Fruit fly (Drosophila melanogaster) whole organism, embryonic: ENCODE measurements around the gene CG3630.

Source experiments
- Antp ChIP-seq: fragments of 200-800 bp; sonication (Bioruptor generic); optimal IDR thresholded peaks from 3 replicates; lab custom pipeline; 2016; ENCODE audit warnings: missing biosample characterization, missing genetic modification characterization
- CG10979 ChIP-seq: fragments of 200-800 bp; sonication (Bioruptor generic); optimal IDR thresholded peaks from 2 replicates; lab custom pipeline; 2018; ENCODE audit warnings: missing biosample characterization, mild to moderate bottlenecking, missing genetic modification characterization, moderate library complexity
- CG12219 ChIP-seq: fragments of 200-800 bp; sonication (Bioruptor generic); optimal IDR thresholded peaks from 3 replicates; lab custom pipeline; 2018; ENCODE audit warnings: missing biosample characterization, mild to moderate bottlenecking, missing genetic modification characterization
- CG12744 ChIP-seq: fragments of 200-800 bp; sonication (Bioruptor generic); optimal IDR thresholded peaks from 2 replicates; lab custom pipeline; 2016; ENCODE audit warnings: missing biosample characterization, missing genetic modification characterization
- CG12769 ChIP-seq: fragments of 200-800 bp; sonication (Bioruptor generic); optimal IDR thresholded peaks from 2 replicates; lab custom pipeline; 2019; ENCODE audit warnings: missing biosample characterization, mild to moderate bottlenecking, missing genetic modification characterization, moderate library complexity
- CG13123 ChIP-seq: fragments of 200-800 bp; sonication (Bioruptor generic); optimal IDR thresholded peaks from 2 replicates; lab custom pipeline; 2016; ENCODE audit warnings: missing biosample characterization, missing genetic modification characterization
- CG13624 ChIP-seq: fragments of 200-800 bp; sonication (Bioruptor generic); optimal IDR thresholded peaks from 2 replicates; lab custom pipeline; 2016; ENCODE audit warnings: missing biosample characterization, missing genetic modification characterization
- CG15073 ChIP-seq: fragments of 200-800 bp; sonication (Bioruptor generic); optimal IDR thresholded peaks from 2 replicates; lab custom pipeline; 2016; ENCODE audit warnings: missing biosample characterization, missing genetic modification characterization
- CG2202 ChIP-seq: fragments of 200-800 bp; sonication (Bioruptor generic); optimal IDR thresholded peaks from 2 replicates; lab custom pipeline; 2018; ENCODE audit warnings: missing biosample characterization, mild to moderate bottlenecking, missing genetic modification characterization
- CG31365 ChIP-seq: fragments of 200-800 bp; sonication (Bioruptor generic); optimal IDR thresholded peaks from 2 replicates; lab custom pipeline; 2018; ENCODE audit warnings: missing biosample characterization, mild to moderate bottlenecking, missing genetic modification characterization
- CG33557 ChIP-seq: fragments of 200-800 bp; sonication (Bioruptor generic); optimal IDR thresholded peaks from 2 replicates; lab custom pipeline; 2019; ENCODE audit warnings: missing biosample characterization, mild to moderate bottlenecking, missing genetic modification characterization, moderate library complexity
- CG4404 ChIP-seq: fragments of 200-800 bp; sonication (Bioruptor generic); IDR thresholded peaks from 2 replicates; pipeline ENCODE4 v1.3.6; 2022; ENCODE audit warnings: missing biosample characterization, missing genetic modification characterization
- CG4707 ChIP-seq: fragments of 200-800 bp; sonication (Bioruptor generic); optimal IDR thresholded peaks from 2 replicates; lab custom pipeline; 2018; ENCODE audit warnings: missing biosample characterization, mild to moderate bottlenecking, missing genetic modification characterization, moderate library complexity
- CG8089 ChIP-seq: fragments of 200-800 bp; sonication (Bioruptor generic); optimal IDR thresholded peaks from 3 replicates; lab custom pipeline; 2016; ENCODE audit warnings: missing biosample characterization, missing genetic modification characterization
- CG8924 ChIP-seq: fragments of 200-800 bp; optimal IDR thresholded peaks from 3 replicates; lab custom pipeline; 2019; ENCODE audit warnings: missing biosample characterization, mild to moderate bottlenecking, missing genetic modification characterization, moderate library complexity
- Chrac-16 ChIP-seq: fragments of 200-800 bp; sonication (Bioruptor generic); optimal IDR thresholded peaks from 3 replicates; lab custom pipeline; 2016; ENCODE audit warnings: missing biosample characterization, missing genetic modification characterization
- CrebB ChIP-seq: fragments of 200-800 bp; sonication (Bioruptor generic); optimal IDR thresholded peaks from 3 replicates; lab custom pipeline; 2018; ENCODE audit warnings: missing biosample characterization, mild to moderate bottlenecking, missing genetic modification characterization
- Deaf1 ChIP-seq: fragments of 200-800 bp; optimal IDR thresholded peaks from 3 replicates; lab custom pipeline; 2019; ENCODE audit warnings: missing biosample characterization, mild to moderate bottlenecking, missing genetic modification characterization, moderate library complexity
- Dfd ChIP-seq, 2 experiments: fragments of >200 bp; optimal IDR thresholded peaks; 2 replicates each; lab custom pipeline; 2017; ENCODE audit warnings: missing biosample characterization in 2 of 2, missing genetic modification characterization in 2 of 2
- Fer3 ChIP-seq: fragments of 200-800 bp; sonication (Bioruptor generic); optimal IDR thresholded peaks from 2 replicates; lab custom pipeline; 2018; ENCODE audit warnings: missing biosample characterization, mild to moderate bottlenecking, missing genetic modification characterization, moderate library complexity
- H15 ChIP-seq: fragments of 200-800 bp; sonication (Bioruptor generic); IDR thresholded peaks from 3 replicates; pipeline ENCODE4 v1.3.6; 2022; ENCODE audit warnings: missing biosample characterization, missing genetic modification characterization
- MESR4 ChIP-seq: fragments of 200-800 bp; sonication (Bioruptor generic); optimal IDR thresholded peaks from 2 replicates; lab custom pipeline; 2018; ENCODE audit warnings: missing biosample characterization, mild to moderate bottlenecking, missing genetic modification characterization, moderate library complexity
- Meics ChIP-seq: fragments of 200-800 bp; sonication (Bioruptor generic); optimal IDR thresholded peaks from 2 replicates; lab custom pipeline; 2017; ENCODE audit warnings: missing biosample characterization, mild to moderate bottlenecking, missing genetic modification characterization
- Nf-YB ChIP-seq: fragments of 200-800 bp; sonication (Bioruptor generic); optimal IDR thresholded peaks from 3 replicates; lab custom pipeline; 2019; ENCODE audit warnings: missing biosample characterization, mild to moderate bottlenecking, missing genetic modification characterization, moderate library complexity
- Oli ChIP-seq: fragments of 200-800 bp; sonication (Bioruptor generic); optimal IDR thresholded peaks from 2 replicates; lab custom pipeline; 2018; ENCODE audit warnings: missing biosample characterization, mild to moderate bottlenecking, missing genetic modification characterization, moderate library complexity
- Ptx1 ChIP-seq: fragments of 200-800 bp; sonication (Bioruptor generic); IDR thresholded peaks from 2 replicates; pipeline ENCODE4 v1.3.6; 2022; ENCODE audit warnings: missing biosample characterization, missing genetic modification characterization
- Rx ChIP-seq: fragments of 200-800 bp; sonication (Bioruptor generic); IDR thresholded peaks from 2 replicates; pipeline ENCODE4 v1.3.6; 2022; ENCODE audit warnings: missing biosample characterization, missing genetic modification characterization
- Xbp1 ChIP-seq: fragments of 200-800 bp; sonication (Bioruptor generic); optimal IDR thresholded peaks from 3 replicates; lab custom pipeline; 2016; ENCODE audit warnings: missing biosample characterization, mild to moderate bottlenecking, missing genetic modification characterization
- Xrp1 ChIP-seq: fragments of 200-800 bp; sonication (Bioruptor generic); IDR thresholded peaks from 2 replicates; pipeline ENCODE4 v1.3.6; 2022; ENCODE audit warnings: missing biosample characterization, missing genetic modification characterization
- YL-1 ChIP-seq: fragments of 200-800 bp; sonication (Bioruptor generic); optimal IDR thresholded peaks from 3 replicates; lab custom pipeline; 2017; ENCODE audit warnings: missing biosample characterization, mild to moderate bottlenecking, missing genetic modification characterization
- aop ChIP-seq: fragments of 200-800 bp; sonication (Bioruptor generic); IDR thresholded peaks from 2 replicates; pipeline ENCODE4 v1.3.6; 2022; ENCODE audit warnings: missing biosample characterization, missing genetic modification characterization
- bsh ChIP-seq, 2 experiments: fragments of 200-800 bp; sonication (Bioruptor generic); optimal IDR thresholded peaks; 2 replicates each; lab custom pipeline; 2017 to 2018; ENCODE audit warnings: mild to moderate bottlenecking in 2 of 2, missing biosample characterization in 2 of 2, missing genetic modification characterization in 2 of 2, moderate library complexity in 1 of 2
- ci ChIP-seq: fragments of 200-800 bp; sonication (Bioruptor generic); IDR thresholded peaks from 3 replicates; pipeline ENCODE4 v1.3.6; 2022; ENCODE audit warnings: missing biosample characterization, missing genetic modification characterization
- dimm ChIP-seq: fragments of 200-800 bp; sonication (Bioruptor generic); IDR thresholded peaks from 2 replicates; pipeline ENCODE4 v1.3.6; 2022; ENCODE audit warnings: missing biosample characterization, missing genetic modification characterization
- fd3F ChIP-seq: fragments of 200-800 bp; sonication (Bioruptor generic); optimal IDR thresholded peaks from 2 replicates; lab custom pipeline; 2018; ENCODE audit warnings: missing biosample characterization, mild to moderate bottlenecking, missing genetic modification characterization, moderate library complexity
- luna ChIP-seq: fragments of 200-800 bp; sonication (Bioruptor generic); optimal IDR thresholded peaks from 2 replicates; lab custom pipeline; 2016; ENCODE audit warnings: missing biosample characterization, missing genetic modification characterization
- nerfin-1 ChIP-seq: fragments of 200-800 bp; sonication (Bioruptor generic); optimal IDR thresholded peaks from 3 replicates; lab custom pipeline; 2019; ENCODE audit warnings: missing biosample characterization, mild to moderate bottlenecking, missing genetic modification characterization, moderate library complexity
- org-1 ChIP-seq: fragments of 200-800 bp; sonication (Bioruptor generic); optimal IDR thresholded peaks from 2 replicates; lab custom pipeline; 2017; ENCODE audit warnings: missing biosample characterization, missing genetic modification characterization
- pzg ChIP-seq: fragments of 200-800 bp; sonication (Bioruptor generic); optimal IDR thresholded peaks from 3 replicates; lab custom pipeline; 2018; ENCODE audit warnings: missing biosample characterization, mild to moderate bottlenecking, missing genetic modification characterization, moderate library complexity
- ranshi ChIP-seq: fragments of 200-800 bp; sonication (Bioruptor generic); IDR thresholded peaks from 2 replicates; pipeline ENCODE4 v1.3.6; 2022; ENCODE audit warnings: missing biosample characterization, missing genetic modification characterization
- repo ChIP-seq: fragments of 200-800 bp; sonication (Bioruptor generic); optimal IDR thresholded peaks from 2 replicates; lab custom pipeline; 2016; ENCODE audit warnings: missing biosample characterization, missing genetic modification characterization
- sens ChIP-seq: fragments of 200-800 bp; sonication (Bioruptor generic); peaks from one replicate; lab custom pipeline; 2016; ENCODE audit warnings: missing biosample characterization, missing genetic modification characterization
- slbo ChIP-seq: fragments of 200-800 bp; sonication (Bioruptor generic); IDR thresholded peaks from 2 replicates; pipeline ENCODE4 v1.3.6; 2022; ENCODE audit warnings: missing biosample characterization, missing genetic modification characterization
- sug ChIP-seq: fragments of 200-800 bp; optimal IDR thresholded peaks from 2 replicates; lab custom pipeline; 2019; ENCODE audit warnings: missing biosample characterization, mild to moderate bottlenecking, missing genetic modification characterization, moderate library complexity
- toy ChIP-seq: fragments of 200-800 bp; sonication (Bioruptor generic); IDR thresholded peaks from 2 replicates; pipeline ENCODE4 v1.3.6; 2022; ENCODE audit warnings: missing biosample characterization, missing genetic modification characterization
- unpg ChIP-seq: fragments of 200-800 bp; sonication (Bioruptor generic); optimal IDR thresholded peaks from 3 replicates; lab custom pipeline; 2018; ENCODE audit warnings: missing biosample characterization, mild to moderate bottlenecking, missing genetic modification characterization, moderate library complexity
- yki ChIP-seq: fragments of >200 bp; optimal IDR thresholded peaks from 3 replicates; lab custom pipeline; 2018
- zfh2 ChIP-seq: fragments of 200-800 bp; sonication (Bioruptor generic); optimal IDR thresholded peaks from 2 replicates; lab custom pipeline; 2016; ENCODE audit warnings: missing biosample characterization, missing genetic modification characterization

Gene CG3630

dm6 chrX:2145690-2146470 is 16.1 kb upstream of the CG3630 start (continued):
- TF ChIP-seq CG8924 (peak; percentile 40), CG13624 (GFP tag; lab: Kevin White, UChicago) (peak; percentile 61)

- TF ChIP-seq pzg (GFP tag; lab: Kevin White, UChicago) (no peak), repo (GFP tag; lab: Kevin White, UChicago) (no peak), yki (lab: Kevin White, UChicago) (no peak), CG33557 (GFP tag; lab: Kevin White, UChicago) (no peak), CG12744 (GFP tag; lab: Kevin White, UChicago) (no peak), ranshi (GFP tag; lab: Robert Waterston, UW) (peak; percentile 22; the same call in 1 of the 2 replicates), Deaf1 (tag; lab: Kevin White, UChicago) (no peak), Oli (tag; lab: Kevin White, UChicago) (peak; percentile 26), ci (0 out of 3 replicates have a peak, but pooled peaks have one; percentile 46), aop (no peak), H15 (GFP tag; lab: Robert Waterston, UW) (no peak), CrebB (tag; lab: Kevin White, UChicago) (no peak), luna (GFP tag; lab: Kevin White, UChicago) (no peak), CG15073 (GFP tag; lab: Kevin White, UChicago) (peak; percentile 81), bsh (GFP tag; optimal IDR thresholded peaks at IDR 0.05; lab: Kevin White, UChicago) (peak in 1 of 2 experiments; percentile 26), Fer3 (tag; lab: Kevin White, UChicago) (peak; percentile 10), Antp (GFP tag; lab: Kevin White, UChicago) (peak; percentile 16), Rx (GFP tag; lab: Robert Waterston, UW) (0 out of 2 replicates have a peak, but pooled peaks have one; percentile 21), Xbp1 (no peak), sens (GFP tag; lab: Kevin White, UChicago) (peak; percentile 39), CG2202 (tag; lab: Kevin White, UChicago) (no peak), Dfd (GFP tag; optimal IDR thresholded peaks at IDR 0.05; lab: Kevin White, UChicago) (no peak), slbo (0 out of 2 replicates have a peak, but pooled peaks have one; percentile 15), Chrac-16 (GFP tag; lab: Kevin White, UChicago) (no peak), Ptx1 (GFP tag; lab: Robert Waterston, UW) (peak; percentile 30; the same call in 1 of the 2 replicates), CG13123 (GFP tag; lab: Kevin White, UChicago) (no peak), Meics (no peak), toy (no peak), CG4707 (no peak), sug (peak; percentile 44), CG31365 (tag; lab: Kevin White, UChicago) (peak; percentile 17), CG10979 (peak; percentile 20), Xrp1 (GFP tag; lab: Robert Waterston, UW) (peak; percentile 24; the same call in 1 of the 2 replicates), unpg (GFP tag; lab: Kevin White, UChicago) (peak; percentile 35), MESR4 (GFP tag; lab: Kevin White, UChicago) (no peak), zfh2 (no peak), nerfin-1 (tag; lab: Kevin White, UChicago) (no peak), YL-1 (no peak), CG12769 (tag; lab: Kevin White, UChicago) (peak; percentile 5), CG4404 (GFP tag; lab: Robert Waterston, UW) (0 out of 2 replicates have a peak, but pooled peaks have one; percentile 6), org-1 (GFP tag; lab: Kevin White, UChicago) (peak; percentile 1), dimm (GFP tag; lab: Robert Waterston, UW) (no peak), CG12219 (GFP tag; lab: Kevin White, UChicago) (peak; percentile 7), CG8089 (GFP tag; lab: Kevin White, UChicago) (no peak), fd3F (GFP tag; lab: Kevin White, UChicago) (no peak), Nf-YB (GFP tag; lab: Kevin White, UChicago) (no peak)
Measured at dm6 chrX:2146574-2146973, 15.4 kb upstream of the CG3630 start.
